Worm (Caenorhabditis elegans) whole organism, mixed stage, embryonic: ENCODE data around the gene W05B2.2.
A peak's percentile ranks its signal among the peaks of the same experiment; 100 is the strongest.

Experiments used
- M03D4.4 ChIP-seq: sonication (generic microtip); optimal IDR thresholded peaks from 2 replicates; lab custom pipeline; 2017; ENCODE audit warnings: mild to moderate bottlenecking, missing genetic modification characterization, missing compliant biosample characterization
- blmp-1 ChIP-seq: fragments of 150-350 bp; optimal IDR thresholded peaks from 2 replicates; lab custom pipeline; 2014; ENCODE audit warnings: missing biosample characterization, missing genetic modification characterization
- ces-1 ChIP-seq: fragments of 150-350 bp; optimal IDR thresholded peaks from 2 replicates; lab custom pipeline; 2014; ENCODE audit warnings: missing biosample characterization, missing genetic modification reagents, missing genetic modification characterization
- elt-1 ChIP-seq: sonication (generic microtip); optimal IDR thresholded peaks from 2 replicates; lab custom pipeline; 2017; ENCODE audit warnings: missing genetic modification characterization, mild to moderate bottlenecking, missing compliant biosample characterization, antibody characterized with exemption, moderate library complexity, borderline replicate concordance; ENCODE audit not compliant: insufficient read depth
- elt-3 ChIP-seq: fragments of 150-350 bp; optimal IDR thresholded peaks from 2 replicates; lab custom pipeline; 2014; ENCODE audit warnings: missing biosample characterization, missing genetic modification characterization
- lin-13 ChIP-seq: fragments of 150-350 bp; optimal IDR thresholded peaks from 2 replicates; lab custom pipeline; 2014; ENCODE audit warnings: missing biosample characterization, missing genetic modification characterization
- nhr-12 ChIP-seq: fragments of 150-350 bp; optimal IDR thresholded peaks from 2 replicates; lab custom pipeline; 2014; ENCODE audit warnings: missing biosample characterization, missing genetic modification characterization
- nhr-28 ChIP-seq: fragments of 150-350 bp; optimal IDR thresholded peaks from 2 replicates; lab custom pipeline; 2014; ENCODE audit warnings: missing biosample characterization, missing genetic modification characterization
- snpc-4 ChIP-seq: fragments of 150-350 bp; optimal IDR thresholded peaks from 2 replicates; lab custom pipeline; 2014; ENCODE audit warnings: missing biosample characterization, missing genetic modification characterization
- unc-62 ChIP-seq: fragments of 150-350 bp; optimal IDR thresholded peaks from 2 replicates; lab custom pipeline; 2014; ENCODE audit warnings: missing biosample characterization, missing genetic modification reagents, missing genetic modification characterization

DNA sequence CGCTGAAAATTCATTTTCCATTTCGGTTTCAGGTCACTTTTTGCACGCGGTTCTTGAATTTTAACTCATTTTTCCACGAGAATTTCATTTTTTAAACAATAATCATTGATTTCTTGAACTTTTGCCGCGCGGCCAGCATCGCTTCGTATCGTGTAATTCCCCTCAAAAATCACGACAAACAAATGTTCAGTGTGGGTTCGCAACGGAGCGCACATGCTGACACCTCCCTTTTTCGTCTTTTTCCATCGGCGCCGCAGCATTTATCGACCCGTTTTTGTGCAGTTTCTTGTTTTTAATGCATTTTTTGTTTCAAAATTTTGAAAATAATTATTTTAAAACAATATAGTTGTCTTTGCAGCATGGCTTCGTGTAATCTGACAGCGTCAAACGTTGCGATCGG, 36.1 kb downstream of the W05B2.2 start, which contains the start of gene M142.5:
- TF ChIP-seq ces-1 (GFP tag; lab: Kevin White, UChicago) (no peak), M03D4.4 (tag; lab: Kevin White, UChicago) (no peak), unc-62 (GFP tag; lab: Kevin White, UChicago) (no peak), lin-13 (tag; lab: Kevin White, UChicago) (peak; percentile 48), nhr-28 (tag; lab: Kevin White, UChicago) (no peak), elt-3 (tag; lab: Kevin White, UChicago) (no peak), blmp-1 (no peak), snpc-4 (no peak), nhr-12 (tag; lab: Kevin White, UChicago) (no peak), elt-1 (tag; lab: Kevin White, UChicago) (no peak)
